Worm (Caenorhabditis elegans) whole organism, midembryonic: ENCODE data around the gene hrpk-2.

Experiments
- cog-1 ChIP-seq: sonication (generic microtip); optimal IDR thresholded peaks from 2 replicates; lab custom pipeline; 2016; ENCODE audit warnings: missing genetic modification characterization, missing compliant biosample characterization
- klf-2 ChIP-seq: fragments of 200-800 bp; sonication (Bioruptor generic); conservative IDR thresholded peaks from 2 replicates; pipeline ENCODE4 v1.3.6; 2022; ENCODE audit warnings: missing genetic modification reagents, missing genetic modification characterization, missing compliant biosample characterization
- ref-1 ChIP-seq: fragments of 200-800 bp; sonication (Bioruptor generic); conservative IDR thresholded peaks from 2 replicates; pipeline ENCODE4 v1.3.6; 2022; ENCODE audit warnings: missing genetic modification reagents, missing genetic modification characterization, missing compliant biosample characterization

- TF ChIP-seq cog-1 (tag; lab: Kevin White, UChicago), result no peak
- no peak for TF ChIP-seq klf-2
- TF ChIP-seq ref-1 (GFP tag; lab: Robert Waterston, UW), result no peak
Measured at ce11 chrIII:7948802-7949201, 38.1 kb upstream of the hrpk-2 start, which contains the start of gene col-90.
